Worm (Caenorhabditis elegans) whole organism, L4/young adult: ENCODE results near the gene glb-33.

Experiments
- W03F9.2 ChIP-seq: fragments of 150-350 bp; optimal IDR thresholded peaks from 2 replicates; lab custom pipeline; 2014; ENCODE audit warnings: missing biosample characterization, missing genetic modification characterization
- dao-5 ChIP-seq: sonication (generic microtip); optimal IDR thresholded peaks from 2 replicates; lab custom pipeline; 2016; ENCODE audit warnings: missing genotype, missing genetic modification characterization, moderate library complexity, missing compliant biosample characterization
- him-1 ChIP-seq: sonication (generic microtip); optimal IDR thresholded peaks from 2 replicates; lab custom pipeline; 2016; ENCODE audit warnings: missing genotype, missing genetic modification reagents, missing genetic modification characterization, missing compliant biosample characterization

Gene glb-33

DNA sequence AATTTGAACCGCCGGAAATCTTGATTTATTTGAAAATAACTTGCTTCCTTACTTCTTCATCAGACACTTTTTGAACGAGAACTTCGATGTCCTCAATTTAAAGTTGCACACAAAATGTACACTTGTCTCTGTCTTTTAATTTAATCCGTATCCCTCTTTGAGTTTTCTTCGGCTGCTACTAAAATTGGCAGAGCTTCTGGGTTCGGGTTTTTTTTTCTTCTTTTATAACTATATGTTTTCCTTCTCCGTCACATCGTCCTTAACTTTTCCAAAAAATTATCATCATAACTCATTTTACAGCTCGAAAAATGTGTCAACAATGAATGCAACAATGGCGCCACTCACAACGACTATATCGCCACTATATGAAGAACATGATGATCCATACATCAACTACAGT is at the start of gene glb-33:
Gene glb-33 (plus strand): TSS at position 301 of the 400 bp plus-strand sequence.
- no peak for TF ChIP-seq dao-5
- no peak for TF ChIP-seq W03F9.2 (tag; lab: Kevin White, UChicago)
- no peak for TF ChIP-seq him-1 (tag; lab: Kevin White, UChicago)

DNA sequence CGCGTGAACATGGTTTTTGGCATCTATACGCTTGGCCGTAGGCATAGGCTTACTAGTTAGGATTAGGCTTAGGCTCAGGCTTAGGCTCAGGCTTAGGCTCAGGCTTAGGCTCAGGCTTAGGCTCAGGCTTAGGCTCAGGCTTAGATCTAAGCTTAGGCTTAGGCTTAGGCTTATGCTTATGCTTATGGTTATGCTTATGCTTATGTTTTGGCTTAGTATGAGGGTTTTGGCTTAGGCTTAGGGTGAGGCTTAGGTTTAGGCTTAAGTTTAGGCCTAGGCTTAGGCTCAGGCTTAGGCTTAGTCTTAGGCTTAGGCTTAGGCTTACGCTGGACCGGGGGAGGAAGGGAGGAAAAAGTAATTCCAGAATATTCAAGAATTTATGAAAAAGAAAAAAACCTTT is 46.1 kb upstream of the glb-33 start:
- TF ChIP-seq dao-5 (no peak), W03F9.2 (tag; lab: Kevin White, UChicago) (no peak), him-1 (tag; lab: Kevin White, UChicago) (no peak)

DNA sequence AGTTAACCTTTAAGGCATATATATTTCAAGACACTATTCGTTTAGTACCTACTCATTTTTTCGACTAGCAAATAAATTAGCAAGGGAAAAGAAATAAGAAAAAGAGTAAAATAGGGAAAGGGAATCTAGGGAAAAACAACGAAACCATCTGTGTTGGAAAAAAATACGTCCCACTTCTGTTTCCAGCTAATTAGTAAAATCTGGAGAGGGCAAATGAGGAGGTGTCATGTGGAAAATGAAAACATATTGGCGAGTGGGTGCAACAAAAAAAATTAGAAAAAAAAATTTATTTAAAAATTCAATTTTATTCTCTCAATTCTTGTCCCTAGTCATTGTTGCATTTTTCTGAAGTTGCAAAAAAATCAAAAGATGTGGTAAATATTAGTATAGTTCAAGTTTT is 44.2 kb upstream of the glb-33 start:
- no peak for TF ChIP-seq W03F9.2 (tag; lab: Kevin White, UChicago)
- TF ChIP-seq him-1 (tag; lab: Kevin White, UChicago), result no peak
- no peak for TF ChIP-seq dao-5

DNA sequence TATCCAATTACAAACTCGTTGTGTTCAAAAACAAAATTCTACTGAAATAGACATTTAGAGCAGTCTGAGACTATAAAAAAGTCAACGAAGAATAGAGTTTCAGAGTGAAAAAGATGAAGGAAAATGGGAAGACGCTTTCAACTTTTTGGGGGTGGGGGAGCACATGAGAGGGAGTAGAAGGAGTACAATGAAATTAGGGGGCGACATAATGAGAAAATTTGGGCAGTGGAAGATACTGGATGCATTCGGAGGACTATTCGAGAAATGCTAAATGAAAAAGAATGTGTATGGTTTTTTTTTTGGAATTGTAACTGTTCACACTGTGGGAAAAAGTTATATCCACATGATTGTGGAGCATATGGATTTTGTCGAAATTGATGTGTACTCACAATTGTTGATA is 38.7 kb upstream of the glb-33 start:
- no peak for TF ChIP-seq him-1 (tag; lab: Kevin White, UChicago)
- TF ChIP-seq dao-5, result no peak
- TF ChIP-seq W03F9.2 (tag; lab: Kevin White, UChicago), result no peak

DNA sequence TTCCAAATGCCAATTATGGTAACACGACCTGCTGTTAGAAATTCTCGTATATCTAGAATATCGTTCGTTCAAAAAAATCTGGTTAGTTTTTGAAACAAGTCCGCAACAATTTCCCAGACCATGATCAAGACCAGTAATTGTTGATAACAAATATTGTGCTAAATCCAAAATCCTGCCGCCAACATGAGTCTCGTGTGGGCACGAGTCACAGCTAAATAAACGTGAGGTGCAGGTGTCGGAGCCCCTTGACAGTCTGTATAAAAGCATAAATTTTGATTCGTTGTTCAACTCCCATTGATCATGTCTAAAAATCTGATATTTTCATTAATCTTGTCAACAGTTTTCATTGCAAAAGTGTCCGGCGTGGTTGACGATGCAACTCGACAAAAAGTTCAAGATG is 37.1 kb upstream of the glb-33 start, which contains the start of gene F16B3.2:
Gene F16B3.2 (plus strand): TSS at position 301 of the 400 bp plus-strand sequence.
- TF ChIP-seq dao-5 (no peak), W03F9.2 (tag; lab: Kevin White, UChicago) (no peak), him-1 (tag; lab: Kevin White, UChicago) (no peak)

DNA sequence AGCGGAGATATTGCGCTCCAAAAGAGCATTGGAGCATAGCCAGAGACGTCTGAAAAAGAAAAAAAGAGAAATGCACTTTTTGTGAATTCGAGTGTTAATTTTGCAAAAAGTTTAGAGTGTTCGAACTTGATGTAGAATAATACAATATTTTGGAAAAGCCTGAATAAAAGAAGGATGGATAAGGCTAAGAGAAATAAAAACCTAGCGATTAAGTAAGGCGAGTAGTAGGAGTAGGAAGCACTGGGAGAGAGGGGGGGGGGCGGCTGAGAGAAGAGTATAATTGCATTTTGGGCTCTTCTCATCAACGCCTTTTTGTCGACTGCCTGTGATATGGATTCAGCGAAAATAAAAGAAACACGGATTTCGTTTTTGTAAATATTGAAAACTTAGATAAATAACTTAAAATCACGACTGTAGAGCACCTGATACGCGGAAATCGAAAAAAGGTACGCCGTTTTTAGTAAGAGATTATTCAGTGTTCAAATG is 34.0 kb upstream of the glb-33 start, which contains the start of gene F16B3.3:
Gene F16B3.3 (minus strand): TSS at position 51 of the 486 bp plus-strand sequence.
- TF ChIP-seq dao-5, result no peak
- TF ChIP-seq him-1 (tag; lab: Kevin White, UChicago), result no peak
- TF ChIP-seq W03F9.2 (tag; lab: Kevin White, UChicago), result no peak

DNA sequence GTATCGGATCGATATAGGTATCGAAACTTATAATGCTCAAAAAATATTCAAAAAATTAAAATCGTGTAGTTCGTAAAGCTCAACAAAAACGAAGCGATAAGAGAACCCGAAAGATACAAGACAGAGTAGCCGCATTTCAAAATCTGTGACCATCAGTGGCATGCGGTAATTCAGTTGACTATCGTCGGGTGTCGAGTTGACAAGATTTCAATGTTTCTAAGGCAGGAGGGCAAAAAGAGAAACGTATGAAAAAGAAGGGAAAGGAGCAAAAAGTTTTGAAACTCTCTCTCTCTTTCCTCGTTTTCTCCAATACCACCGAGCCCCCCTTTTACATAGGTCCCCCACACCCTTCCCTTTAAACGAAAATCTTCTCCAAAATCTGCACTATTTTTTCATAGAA is 30.1 kb upstream of the glb-33 start:
- TF ChIP-seq dao-5 (no peak), W03F9.2 (tag; lab: Kevin White, UChicago) (no peak), him-1 (tag; lab: Kevin White, UChicago) (no peak)

DNA sequence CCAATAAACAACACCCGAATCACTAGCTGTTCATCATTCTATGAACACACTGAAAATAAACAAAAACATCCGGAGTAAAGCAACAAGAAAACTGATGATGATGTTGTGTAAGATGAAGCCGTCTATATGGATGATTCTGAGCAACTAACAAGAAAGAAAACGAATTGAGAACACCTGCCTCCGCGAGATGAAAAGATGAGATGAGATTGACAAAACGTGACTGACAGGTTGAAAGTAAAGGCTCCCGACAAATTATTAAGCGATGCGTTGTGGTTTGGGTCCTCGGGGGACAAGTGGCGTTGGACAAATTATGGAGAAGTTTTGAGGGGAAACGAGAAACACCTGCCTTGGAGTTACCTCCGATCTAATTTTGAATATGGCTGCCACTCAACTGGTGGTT is 25.9 kb upstream of the glb-33 start:
- TF ChIP-seq dao-5 (no peak), him-1 (tag; lab: Kevin White, UChicago) (no peak), W03F9.2 (tag; lab: Kevin White, UChicago) (no peak)

DNA sequence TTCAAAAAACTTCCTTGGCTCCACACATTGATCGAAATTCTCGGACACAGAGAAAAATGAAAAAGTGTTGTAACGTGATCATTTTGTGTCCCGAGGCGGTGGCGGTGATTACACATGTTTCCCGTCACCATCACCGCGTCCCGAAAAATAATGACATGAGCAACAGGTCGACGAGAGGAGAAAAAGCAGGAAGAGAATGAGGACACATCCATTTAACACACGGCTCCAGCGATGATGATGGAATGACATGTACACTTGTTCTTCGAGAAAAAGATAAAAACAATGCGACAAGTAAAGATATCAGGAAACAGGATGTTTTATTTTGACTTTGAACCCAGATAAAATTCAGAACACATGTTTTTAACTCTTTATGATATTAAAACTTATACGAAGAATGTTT is 24.6 kb upstream of the glb-33 start:
- no peak for TF ChIP-seq him-1 (tag; lab: Kevin White, UChicago)
- TF ChIP-seq W03F9.2 (tag; lab: Kevin White, UChicago), result no peak
- no peak for TF ChIP-seq dao-5

DNA sequence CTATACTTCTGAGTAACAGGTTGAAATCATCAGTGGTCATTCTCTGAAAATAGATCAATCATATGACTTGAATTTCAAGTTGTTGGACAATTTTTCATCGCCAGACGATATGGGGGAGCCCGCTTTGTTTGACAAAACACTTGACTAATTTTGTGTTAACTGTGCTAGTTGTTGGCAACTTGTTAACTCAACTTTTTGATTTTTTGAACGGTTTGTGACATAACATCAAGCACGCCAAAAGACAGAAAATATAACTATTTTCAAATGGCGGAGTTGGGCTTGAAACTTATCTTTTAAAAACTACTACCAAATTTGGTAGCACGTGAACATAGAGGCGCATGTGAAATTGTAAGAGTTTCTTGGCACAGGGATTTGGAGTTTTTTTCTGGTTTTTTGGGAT is 16.0 kb upstream of the glb-33 start:
- no peak for TF ChIP-seq W03F9.2 (tag; lab: Kevin White, UChicago)
- TF ChIP-seq him-1 (tag; lab: Kevin White, UChicago), result no peak
- no peak for TF ChIP-seq dao-5

DNA sequence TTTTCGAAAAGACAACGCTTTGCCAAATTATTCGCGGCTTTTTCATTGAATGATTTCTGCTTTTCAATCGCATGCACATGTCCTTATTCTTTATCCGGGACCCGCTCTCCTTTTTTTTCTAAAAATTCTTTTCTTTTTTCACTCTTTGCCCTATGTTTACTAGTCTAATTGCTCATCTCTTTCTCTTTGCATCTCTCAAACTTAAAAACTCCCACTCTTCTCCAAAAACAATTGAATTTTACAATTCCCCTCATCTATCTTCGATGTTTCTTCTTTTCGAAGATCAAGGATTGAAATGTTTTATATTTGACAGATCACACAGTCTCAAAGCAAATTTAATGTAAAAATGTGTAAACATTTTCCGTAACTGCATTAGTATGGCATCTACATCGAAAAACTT is 14.2 kb upstream of the glb-33 start:
- TF ChIP-seq dao-5 (no peak), W03F9.2 (tag; lab: Kevin White, UChicago) (no peak), him-1 (tag; lab: Kevin White, UChicago) (no peak)

DNA sequence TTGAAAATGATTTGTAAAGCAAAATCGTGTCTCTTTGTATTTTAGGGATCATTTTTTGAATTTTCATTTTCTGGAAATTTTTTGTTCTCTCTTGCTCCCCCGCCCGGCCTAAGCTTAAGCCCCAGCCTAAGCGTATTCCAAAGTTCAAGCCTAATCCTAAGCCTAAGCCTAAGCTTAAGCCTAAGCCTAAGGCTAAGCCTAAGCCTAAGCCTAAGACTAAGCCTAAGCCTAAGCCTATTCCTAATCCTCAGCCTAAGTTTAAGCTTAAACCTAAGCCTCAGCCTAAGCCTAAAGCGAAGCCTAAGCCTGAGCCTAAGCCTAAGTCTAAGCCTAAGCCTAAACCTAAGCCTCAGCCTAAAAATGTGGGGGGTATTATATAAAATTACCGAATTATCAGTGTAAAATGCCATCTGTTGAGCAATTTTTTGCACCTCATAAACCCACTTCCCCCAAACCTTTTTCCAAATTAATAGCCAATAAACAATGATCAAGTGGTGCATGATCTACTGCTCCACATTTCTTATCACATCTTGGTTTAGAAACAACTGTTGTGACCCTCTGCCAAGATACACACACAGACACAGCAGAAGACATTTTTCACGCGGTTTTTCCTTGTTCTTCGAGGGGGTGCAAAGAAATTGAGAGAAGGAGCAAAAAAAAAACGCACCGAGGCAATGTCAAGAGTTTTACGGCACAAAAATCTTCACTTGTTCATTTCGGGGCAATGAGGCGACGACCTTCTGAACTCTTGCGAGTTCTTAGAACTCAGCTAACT is 10.5 kb upstream of the glb-33 start:
- no peak for TF ChIP-seq dao-5
- TF ChIP-seq W03F9.2 (tag; lab: Kevin White, UChicago), result no peak
- TF ChIP-seq him-1 (tag; lab: Kevin White, UChicago), result no peak

DNA sequence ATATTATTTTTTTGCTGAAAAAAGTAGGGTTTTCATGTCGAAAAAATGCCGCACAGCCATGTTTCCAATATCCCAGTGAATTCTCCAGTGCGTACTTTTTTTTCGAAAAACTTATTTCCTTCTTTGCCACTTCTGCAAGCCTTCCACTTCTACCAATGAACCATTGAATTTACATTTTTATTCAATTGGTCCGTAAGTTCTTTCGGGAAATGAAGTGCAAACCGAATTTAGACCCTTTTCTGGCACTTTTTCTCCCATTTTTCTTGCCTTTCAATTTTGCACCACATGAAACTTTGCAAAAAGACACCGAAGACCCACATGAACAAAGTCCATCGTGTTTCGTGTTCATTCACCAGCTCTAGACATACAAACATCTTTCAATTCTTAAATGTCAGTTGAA is 9.2 kb upstream of the glb-33 start:
- TF ChIP-seq him-1 (tag; lab: Kevin White, UChicago) (no peak), dao-5 (no peak), W03F9.2 (tag; lab: Kevin White, UChicago) (no peak)

DNA sequence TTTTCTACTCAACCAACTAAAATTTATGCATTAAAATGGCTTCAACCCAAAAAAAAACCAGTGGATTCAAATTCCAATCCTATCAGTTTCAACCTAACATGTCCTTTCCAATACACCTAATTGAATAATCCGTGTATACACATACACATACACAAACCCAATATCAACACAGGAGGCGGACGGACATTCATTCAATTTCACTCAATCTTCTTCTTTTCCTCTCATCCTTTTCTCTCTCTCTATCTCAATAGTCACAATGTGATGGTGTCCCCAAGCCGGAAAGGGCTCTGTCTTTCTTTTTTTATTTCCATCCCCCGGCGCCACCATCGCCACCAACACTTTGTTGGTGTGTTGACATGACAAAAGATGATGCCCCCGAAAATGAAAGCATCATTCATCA is 2.1 kb upstream of the glb-33 start:
- TF ChIP-seq dao-5, result no peak
- no peak for TF ChIP-seq him-1 (tag; lab: Kevin White, UChicago)
- no peak for TF ChIP-seq W03F9.2 (tag; lab: Kevin White, UChicago)

DNA sequence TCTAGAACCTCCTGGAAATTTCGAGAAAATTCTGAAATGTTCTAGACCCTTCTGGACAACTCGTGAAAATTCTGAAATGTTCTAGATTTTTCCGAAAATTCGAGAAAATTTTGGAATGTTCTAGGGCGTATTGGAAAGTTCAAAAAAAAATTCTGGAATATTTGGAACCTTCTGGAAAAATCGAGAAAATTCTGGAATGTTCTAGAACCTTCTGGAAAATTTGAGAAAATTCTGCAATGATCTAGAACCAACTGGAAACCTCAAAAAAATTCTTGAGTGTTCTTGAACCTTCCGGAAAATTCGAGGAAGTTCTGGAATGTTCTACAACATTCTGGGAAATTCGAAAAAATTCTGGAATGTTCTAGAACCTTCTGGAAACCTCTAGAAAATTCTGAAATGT is 395 bp downstream of the glb-33 start:
- TF ChIP-seq dao-5, result no peak
- TF ChIP-seq him-1 (tag; lab: Kevin White, UChicago), result no peak
- TF ChIP-seq W03F9.2 (tag; lab: Kevin White, UChicago), result no peak
